Worm (Caenorhabditis elegans) whole organism, L1 larva: ENCODE measurements around the gene vps-22.

Source experiments
- C16A3.4 ChIP-seq: fragments of 150-350 bp; optimal IDR thresholded peaks from 2 replicates; lab custom pipeline; 2014; ENCODE audit warnings: missing biosample characterization, missing genetic modification characterization
- aha-1 ChIP-seq: fragments of 150-350 bp; optimal IDR thresholded peaks from 2 replicates; lab custom pipeline; 2014; ENCODE audit warnings: missing biosample characterization, missing genetic modification characterization
- ces-1 ChIP-seq: fragments of 150-350 bp; optimal IDR thresholded peaks from 2 replicates; lab custom pipeline; 2014; ENCODE audit warnings: missing biosample characterization, missing genetic modification reagents, missing genetic modification characterization
- elt-3 ChIP-seq, 6 experiments: fragments of 150-350 bp in 1 of 6; sonication (generic microtip); optimal IDR thresholded peaks; 2 replicates each; lab custom pipeline; 2017 to 2018; ENCODE audit warnings: missing biosample characterization in 6 of 6, missing genetic modification characterization in 6 of 6, inconsistent platforms in 1 of 6
- ets-5 ChIP-seq: fragments of 200-800 bp; sonication (Bioruptor generic); IDR thresholded peaks from 2 replicates; pipeline ENCODE4 v1.3.6; 2022; ENCODE audit warnings: missing genetic modification characterization, missing compliant biosample characterization
- lsy-2 ChIP-seq, 2 experiments: fragments of 150-350 bp; optimal IDR thresholded peaks; 2 replicates each; lab custom pipeline; 2014; ENCODE audit warnings: missing biosample characterization in 2 of 2, missing genetic modification characterization in 2 of 2
- nhr-11 ChIP-seq: fragments of 150-350 bp; optimal IDR thresholded peaks from 2 replicates; lab custom pipeline; 2014; ENCODE audit warnings: missing biosample characterization, missing genetic modification characterization
- nhr-12 ChIP-seq: sonication (generic microtip); optimal IDR thresholded peaks from 2 replicates; lab custom pipeline; 2017; ENCODE audit warnings: missing biosample characterization, missing genetic modification characterization
- nhr-90 ChIP-seq: sonication (generic microtip); optimal IDR thresholded peaks from 2 replicates; lab custom pipeline; 2016; ENCODE audit warnings: mild to moderate bottlenecking, missing genetic modification characterization, missing compliant biosample characterization; ENCODE audit not compliant: poor library complexity

DNA sequence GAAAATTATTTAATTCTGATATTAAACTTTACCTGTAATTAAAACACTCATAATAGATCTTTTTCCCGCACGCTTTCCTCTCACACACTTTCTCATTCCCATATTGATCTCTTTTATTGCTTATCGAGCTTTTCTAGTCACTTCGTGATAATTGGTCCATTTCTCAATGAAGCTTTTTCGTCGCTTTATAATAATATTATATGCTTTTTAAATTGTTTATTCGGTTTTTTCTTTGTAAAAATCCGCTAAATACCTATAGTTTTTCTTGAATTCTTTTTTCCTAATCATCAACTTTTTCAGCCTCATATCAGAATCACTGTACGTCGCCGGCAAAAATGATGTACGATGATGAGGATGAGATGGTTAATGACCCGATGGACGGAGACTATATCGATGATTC is 23.0 kb downstream of the vps-22 start, which contains the start of gene rpb-2:
- TF ChIP-seq aha-1 (tag; lab: Kevin White, UChicago) (no peak), ets-5 (GFP tag; lab: Robert Waterston, UW) (no peak), elt-3 (tag; optimal IDR thresholded peaks at IDR 0.05; lab: Kevin White, UChicago) (no peak), ces-1 (no peak), lsy-2 (tag; optimal IDR thresholded peaks at IDR 0.05; lab: Kevin White, UChicago) (no peak), nhr-11 (tag; lab: Kevin White, UChicago) (no peak), nhr-12 (no peak), nhr-90 (no peak), C16A3.4 (tag; lab: Kevin White, UChicago) (no peak)
